Fruit fly (Drosophila melanogaster) whole organism, prepupa: ENCODE measurements around the gene ntc.
A peak's percentile ranks its signal among the peaks of the same experiment; 100 is the strongest.

Experiments used
- Blimp-1 ChIP-seq: fragments of 200-800 bp; sonication (Bioruptor generic); optimal IDR thresholded peaks from 3 replicates; lab custom pipeline; 2017; ENCODE audit warnings: missing biosample characterization, missing genetic modification characterization, mild to moderate bottlenecking, moderate library complexity, missing genetic modification reagents
- CG10669 ChIP-seq: fragments of 200-800 bp; sonication (Bioruptor generic); optimal IDR thresholded peaks from 3 replicates; lab custom pipeline; 2018; ENCODE audit warnings: missing biosample characterization, mild to moderate bottlenecking, missing genetic modification characterization, moderate library complexity
- CG11294 ChIP-seq: fragments of 200-800 bp; sonication (Bioruptor generic); IDR thresholded peaks from 2 replicates; pipeline ENCODE4 v1.3.6; 2022; ENCODE audit warnings: missing biosample characterization, missing genetic modification characterization
- CG11762 ChIP-seq: fragments of 200-800 bp; sonication (Bioruptor generic); optimal IDR thresholded peaks from 3 replicates; lab custom pipeline; 2016; ENCODE audit warnings: missing biosample characterization, missing genetic modification characterization; ENCODE audit not compliant: insufficient read depth
- CG11902 ChIP-seq: fragments of 200-800 bp; sonication (Bioruptor generic); optimal IDR thresholded peaks from 3 replicates; lab custom pipeline; 2016; ENCODE audit warnings: missing biosample characterization, missing genetic modification characterization
- CG1621 ChIP-seq: fragments of 200-800 bp; sonication (Bioruptor generic); optimal IDR thresholded peaks from 3 replicates; lab custom pipeline; 2018; ENCODE audit warnings: missing biosample characterization, mild to moderate bottlenecking, missing genetic modification characterization
- CG31627 ChIP-seq: fragments of 200-800 bp; sonication (Bioruptor generic); optimal IDR thresholded peaks from 3 replicates; lab custom pipeline; 2016; ENCODE audit warnings: missing biosample characterization, missing genetic modification characterization
- CG32006 ChIP-seq: fragments of 200-800 bp; sonication (Bioruptor generic); optimal IDR thresholded peaks from 3 replicates; lab custom pipeline; 2017; ENCODE audit warnings: missing biosample characterization, mild to moderate bottlenecking, missing genetic modification characterization
- CG34406 ChIP-seq: fragments of 200-800 bp; sonication (Bioruptor generic); optimal IDR thresholded peaks from 3 replicates; lab custom pipeline; 2016; ENCODE audit warnings: missing biosample characterization, missing genetic modification characterization
- CG4318 ChIP-seq: fragments of 200-800 bp; sonication (Bioruptor generic); optimal IDR thresholded peaks from 3 replicates; lab custom pipeline; 2017; ENCODE audit warnings: missing biosample characterization, mild to moderate bottlenecking, missing genetic modification characterization
- CG6163 ChIP-seq: fragments of 200-800 bp; sonication (Bioruptor generic); IDR thresholded peaks from 3 replicates; pipeline ENCODE4 v1.3.6; 2022; ENCODE audit warnings: missing biosample characterization, missing genetic modification characterization
- CG6276 ChIP-seq: fragments of 200-800 bp; sonication (Bioruptor generic); optimal IDR thresholded peaks from 2 replicates; lab custom pipeline; 2017; ENCODE audit warnings: missing biosample characterization, mild to moderate bottlenecking, missing genetic modification characterization
- CG6808 ChIP-seq: fragments of 200-800 bp; sonication (Bioruptor generic); optimal IDR thresholded peaks from 3 replicates; lab custom pipeline; 2017; ENCODE audit warnings: missing biosample characterization, missing genetic modification characterization, mild to moderate bottlenecking, moderate library complexity, missing genetic modification reagents
- CG6854 ChIP-seq: fragments of 200-800 bp; sonication (Bioruptor generic); optimal IDR thresholded peaks from 2 replicates; lab custom pipeline; 2017; ENCODE audit warnings: missing biosample characterization, mild to moderate bottlenecking, missing genetic modification characterization
- CG8632 ChIP-seq: fragments of 200-800 bp; sonication (Bioruptor generic); optimal IDR thresholded peaks from 3 replicates; lab custom pipeline; 2016; ENCODE audit warnings: missing biosample characterization, missing genetic modification characterization
- Eip78C ChIP-seq: fragments of 200-800 bp; sonication (Bioruptor generic); peaks from one replicate; lab custom pipeline; 2016; ENCODE audit warnings: missing biosample characterization, missing genetic modification characterization
- Ets21C ChIP-seq: fragments of 200-800 bp; sonication (Bioruptor generic); optimal IDR thresholded peaks from 3 replicates; lab custom pipeline; 2016; ENCODE audit warnings: missing biosample characterization, missing genetic modification characterization
- Ets96B ChIP-seq: fragments of 200-800 bp; optimal IDR thresholded peaks from 2 replicates; lab custom pipeline; 2019; ENCODE audit warnings: missing biosample characterization, mild to moderate bottlenecking, missing genetic modification characterization, moderate library complexity
- Gug ChIP-seq: fragments of 200-800 bp; sonication (Bioruptor generic); IDR thresholded peaks from 2 replicates; pipeline ENCODE4 v1.3.6; 2022; ENCODE audit warnings: missing biosample characterization, missing genetic modification characterization
- Hr38 ChIP-seq: sonication (Bioruptor generic); optimal IDR thresholded peaks from 2 replicates; lab custom pipeline; 2016; ENCODE audit warnings: missing biosample characterization, missing genetic modification characterization
- Hr39 ChIP-seq: fragments of 200-800 bp; sonication (Bioruptor generic); optimal IDR thresholded peaks from 2 replicates; lab custom pipeline; 2016; ENCODE audit warnings: missing biosample characterization, missing genetic modification characterization
- Hr4 ChIP-seq: fragments of 200-800 bp; sonication (Bioruptor generic); optimal IDR thresholded peaks from 3 replicates; lab custom pipeline; 2016; ENCODE audit warnings: missing biosample characterization, missing genetic modification characterization
- Lpt ChIP-seq: fragments of 200-800 bp; sonication (Bioruptor generic); optimal IDR thresholded peaks from 3 replicates; lab custom pipeline; 2016; ENCODE audit warnings: missing biosample characterization, missing genetic modification characterization
- Met ChIP-seq: fragments of 200-800 bp; sonication (Bioruptor generic); optimal IDR thresholded peaks from 3 replicates; lab custom pipeline; 2016; ENCODE audit warnings: missing biosample characterization, missing genetic modification characterization
- OdsH ChIP-seq: fragments of 200-800 bp; sonication (Bioruptor generic); optimal IDR thresholded peaks from 3 replicates; lab custom pipeline; 2016; ENCODE audit warnings: missing biosample characterization, missing genetic modification characterization
- Smox ChIP-seq: fragments of 200-800 bp; sonication (Bioruptor generic); optimal IDR thresholded peaks from 3 replicates; lab custom pipeline; 2016; ENCODE audit warnings: missing biosample characterization, missing genetic modification characterization
- Sox102F ChIP-seq: fragments of 200-800 bp; sonication (Bioruptor generic); optimal IDR thresholded peaks from 2 replicates; lab custom pipeline; 2016; ENCODE audit warnings: missing biosample characterization, mild to moderate bottlenecking, missing genetic modification characterization
- Sox14 ChIP-seq: fragments of 200-800 bp; sonication (Bioruptor generic); optimal IDR thresholded peaks from 3 replicates; lab custom pipeline; 2016; ENCODE audit warnings: missing biosample characterization, missing genetic modification characterization
- achi ChIP-seq: fragments of 200-800 bp; sonication (Bioruptor generic); optimal IDR thresholded peaks from 3 replicates; lab custom pipeline; 2016; ENCODE audit warnings: missing biosample characterization, missing genetic modification characterization
- acj6 ChIP-seq: fragments of 200-800 bp; sonication (Bioruptor generic); optimal IDR thresholded peaks from 3 replicates; lab custom pipeline; 2016; ENCODE audit warnings: missing biosample characterization, missing genetic modification characterization
- cyc ChIP-seq: fragments of 200-800 bp; sonication (Bioruptor generic); optimal IDR thresholded peaks from 3 replicates; lab custom pipeline; 2016; ENCODE audit warnings: missing biosample characterization, missing genetic modification characterization
- dac ChIP-seq: fragments of 200-800 bp; sonication (Bioruptor generic); optimal IDR thresholded peaks from 2 replicates; lab custom pipeline; 2017; ENCODE audit warnings: missing biosample characterization, mild to moderate bottlenecking, missing genetic modification characterization
- eg ChIP-seq: fragments of 200-800 bp; sonication (Bioruptor generic); IDR thresholded peaks from 3 replicates; pipeline ENCODE4 v1.3.6; 2022; ENCODE audit warnings: missing biosample characterization, missing genetic modification characterization
- esn ChIP-seq: fragments of 200-800 bp; sonication (Bioruptor generic); optimal IDR thresholded peaks from 2 replicates; lab custom pipeline; 2016; ENCODE audit warnings: missing biosample characterization, mild to moderate bottlenecking, missing genetic modification characterization, moderate library complexity
- fd59A ChIP-seq: fragments of 200-800 bp; sonication (Bioruptor generic); optimal IDR thresholded peaks from 2 replicates; lab custom pipeline; 2017; ENCODE audit warnings: missing biosample characterization, mild to moderate bottlenecking, missing genetic modification characterization, missing genetic modification reagents
- fd85E ChIP-seq: fragments of 200-800 bp; sonication (Bioruptor generic); optimal IDR thresholded peaks from 3 replicates; lab custom pipeline; 2016; ENCODE audit warnings: missing biosample characterization, missing genetic modification characterization
- fkh ChIP-seq: fragments of 200-800 bp; sonication (Bioruptor generic); optimal IDR thresholded peaks from 3 replicates; lab custom pipeline; 2017; ENCODE audit warnings: missing biosample characterization, mild to moderate bottlenecking, missing genetic modification characterization, moderate library complexity
- lz ChIP-seq: fragments of 200-800 bp; sonication (Bioruptor generic); optimal IDR thresholded peaks from 3 replicates; lab custom pipeline; 2016; ENCODE audit warnings: missing biosample characterization, missing genetic modification characterization
- pdm3 ChIP-seq: fragments of 200-800 bp; sonication (Bioruptor generic); optimal IDR thresholded peaks from 3 replicates; lab custom pipeline; 2016; ENCODE audit warnings: missing biosample characterization, missing genetic modification characterization
- salr ChIP-seq, 2 experiments: fragments of 200-800 bp; sonication (Bioruptor generic); optimal IDR thresholded peaks; 3 replicates each; lab custom pipeline; 2016 to 2018; ENCODE audit warnings: missing biosample characterization in 2 of 2, missing genetic modification characterization in 2 of 2, mild to moderate bottlenecking in 1 of 2
- spab ChIP-seq: fragments of 200-800 bp; sonication (Bioruptor generic); optimal IDR thresholded peaks from 2 replicates; lab custom pipeline; 2017; ENCODE audit warnings: missing biosample characterization, mild to moderate bottlenecking, missing genetic modification characterization, missing genetic modification reagents
- svp ChIP-seq: fragments of 200-800 bp; sonication (Bioruptor generic); peaks from one replicate; lab custom pipeline; 2016; ENCODE audit warnings: missing biosample characterization, missing genetic modification characterization
- topi ChIP-seq: fragments of 200-800 bp; sonication (Bioruptor generic); optimal IDR thresholded peaks from 3 replicates; lab custom pipeline; 2016; ENCODE audit warnings: missing biosample characterization, missing genetic modification characterization
- vri ChIP-seq: fragments of 200-800 bp; sonication (Bioruptor generic); optimal IDR thresholded peaks from 3 replicates; lab custom pipeline; 2016; ENCODE audit warnings: missing biosample characterization, mild to moderate bottlenecking, missing genetic modification characterization

ntc gene

dm6 chr3L:3771406-3771935, 34.8 kb downstream of the ntc start (continued):
- peak; percentile 87 for TF ChIP-seq CG8632 (GFP tag; lab: Kevin White, UChicago)
- TF ChIP-seq eg (GFP tag; lab: Robert Waterston, UW) = peak; percentile 94
- peak; percentile 88 for TF ChIP-seq esn (GFP tag; lab: Kevin White, UChicago)
- peak; percentile 43 for TF ChIP-seq CG11762 (GFP tag; lab: Kevin White, UChicago)
- peak; percentile 93 for TF ChIP-seq svp (GFP tag; lab: Kevin White, UChicago)
- TF ChIP-seq Lpt (GFP tag; lab: Kevin White, UChicago) = peak; percentile 64
- TF ChIP-seq CG6854 (GFP tag; lab: Kevin White, UChicago) = peak; percentile 82
- no peak for TF ChIP-seq Hr38 (GFP tag; lab: Kevin White, UChicago)
- peak; percentile 71 for TF ChIP-seq spab (GFP tag; lab: Kevin White, UChicago)
- peak; percentile 50 for TF ChIP-seq CG1621 (tag; lab: Kevin White, UChicago)
- TF ChIP-seq CG10669 (GFP tag; lab: Kevin White, UChicago) = peak; percentile 76
- peak; percentile 80 for TF ChIP-seq Sox102F (GFP tag; lab: Kevin White, UChicago)
- TF ChIP-seq Gug (GFP tag; lab: Robert Waterston, UW) = peak; percentile 81
- TF ChIP-seq CG6808 (GFP tag; lab: Kevin White, UChicago) = peak; percentile 78
- peak; percentile 73 for TF ChIP-seq Smox

DNA sequence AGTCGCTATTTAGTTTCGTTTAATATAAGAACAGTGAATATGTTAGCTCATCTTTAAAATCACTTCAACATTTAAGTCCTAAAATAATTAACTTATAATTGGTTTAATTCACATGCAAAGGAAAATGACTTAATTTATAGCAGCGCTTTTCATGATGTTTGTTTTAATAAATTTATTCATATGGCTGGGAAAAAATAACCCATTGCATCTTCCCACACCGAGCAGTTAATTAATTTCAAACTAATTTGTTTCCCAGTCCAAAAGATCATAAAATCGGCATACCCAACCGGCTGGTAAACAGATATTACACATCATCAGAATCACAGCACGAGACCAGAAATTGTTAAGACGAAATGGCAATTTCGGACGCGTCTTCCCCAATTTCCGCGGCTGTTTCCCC, 35.4 kb downstream of the ntc start:
- TF ChIP-seq acj6 (peak; percentile 34), lz (GFP tag; lab: Kevin White, UChicago) (peak; percentile 58), CG6854 (GFP tag; lab: Kevin White, UChicago) (no peak), pdm3 (GFP tag; lab: Kevin White, UChicago) (peak; percentile 44), fkh (GFP tag; lab: Kevin White, UChicago) (no peak), Ets96B (tag; lab: Kevin White, UChicago) (no peak), Smox (peak; percentile 22), cyc (GFP tag; lab: Kevin White, UChicago) (peak; percentile 14), Sox102F (GFP tag; lab: Kevin White, UChicago) (peak; percentile 35), Sox14 (GFP tag; lab: Kevin White, UChicago) (peak; percentile 58), salr (GFP tag; optimal IDR thresholded peaks at IDR 0.05; lab: Kevin White, UChicago) (peak in 1 of 2 experiments; percentile 43), CG31627 (GFP tag; lab: Kevin White, UChicago) (peak; percentile 58), topi (GFP tag; lab: Kevin White, UChicago) (peak; percentile 25), esn (GFP tag; lab: Kevin White, UChicago) (peak; percentile 45), Eip78C (GFP tag; lab: Kevin White, UChicago) (peak; percentile 76), Met (GFP tag; lab: Kevin White, UChicago) (peak; percentile 33), CG11902 (no peak), fd85E (no peak), eg (GFP tag; lab: Robert Waterston, UW) (no peak; the same call in 2 of the 3 replicates), fd59A (no peak), Hr39 (GFP tag; lab: Kevin White, UChicago) (peak; percentile 53), CG11294 (GFP tag; lab: Robert Waterston, UW) (0 out of 2 replicates have a peak, but pooled peaks have one; percentile 17), svp (GFP tag; lab: Kevin White, UChicago) (no peak), Gug (GFP tag; lab: Robert Waterston, UW) (no peak; the same call in 1 of the 2 replicates), Hr4 (GFP tag; lab: Kevin White, UChicago) (peak; percentile 72), CG6276 (no peak), Blimp-1 (no peak), CG4318 (GFP tag; lab: Kevin White, UChicago) (peak; percentile 49), achi (GFP tag; lab: Kevin White, UChicago) (peak; percentile 24), CG11762 (GFP tag; lab: Kevin White, UChicago) (peak; percentile 13), Lpt (GFP tag; lab: Kevin White, UChicago) (no peak), OdsH (peak; percentile 18), CG6163 (GFP tag; lab: Robert Waterston, UW) (peak; percentile 40; the same call in 1 of the 3 replicates), vri (GFP tag; lab: Kevin White, UChicago) (no peak), dac (GFP tag; lab: Kevin White, UChicago) (peak; percentile 23), CG34406 (peak; percentile 20), CG8632 (GFP tag; lab: Kevin White, UChicago) (peak; percentile 14), CG32006 (GFP tag; lab: Kevin White, UChicago) (peak; percentile 71), CG1621 (tag; lab: Kevin White, UChicago) (no peak), Ets21C (GFP tag; lab: Kevin White, UChicago) (peak; percentile 8)
